Worm (Caenorhabditis elegans) whole organism, midembryonic: Measurements from ENCODE around the gene erd-2.2.

Experiments used
- T22C8.4 ChIP-seq: fragments of 200-800 bp; sonication (Bioruptor generic); IDR thresholded peaks from 2 replicates; pipeline ENCODE4 v1.3.6; 2022; ENCODE audit warnings: missing genetic modification characterization, missing compliant biosample characterization
- flt-1 ChIP-seq: fragments of 200-800 bp; sonication (Bioruptor generic); IDR thresholded peaks from 2 replicates; pipeline ENCODE4 v1.3.6; 2022; ENCODE audit warnings: missing genetic modification characterization, missing compliant biosample characterization
- klf-2 ChIP-seq: fragments of 200-800 bp; sonication (Bioruptor generic); conservative IDR thresholded peaks from 2 replicates; pipeline ENCODE4 v1.3.6; 2022; ENCODE audit warnings: missing genetic modification reagents, missing genetic modification characterization, missing compliant biosample characterization
- med-1 ChIP-seq: sonication (generic microtip); optimal IDR thresholded peaks from 2 replicates; lab custom pipeline; 2017; ENCODE audit warnings: missing genetic modification characterization, mild to moderate bottlenecking, missing compliant biosample characterization, antibody characterized with exemption, missing genetic modification reagents; ENCODE audit not compliant: insufficient read depth
- ref-1 ChIP-seq: fragments of 200-800 bp; sonication (Bioruptor generic); conservative IDR thresholded peaks from 2 replicates; pipeline ENCODE4 v1.3.6; 2022; ENCODE audit warnings: missing genetic modification reagents, missing genetic modification characterization, missing compliant biosample characterization
- ztf-23 ChIP-seq: fragments of 200-800 bp; sonication (Bioruptor generic); IDR thresholded peaks from 2 replicates; pipeline ENCODE4 v1.3.6; 2022; ENCODE audit warnings: missing genetic modification reagents, missing genetic modification characterization, missing compliant biosample characterization
- ztf-29 ChIP-seq: fragments of 200-800 bp; sonication (Bioruptor generic); IDR thresholded peaks from 2 replicates; pipeline ENCODE4 v1.3.6; 2022; ENCODE audit warnings: missing genetic modification reagents, missing genetic modification characterization, missing compliant biosample characterization

ce11 chrIII:5876140-5876675 lies 30.6 kb upstream of the erd-2.2 start, which contains the start of gene aldo-2:
- no peak for TF ChIP-seq klf-2 (GFP tag; lab: Robert Waterston, UW)
- TF ChIP-seq ref-1 (GFP tag; lab: Robert Waterston, UW) = no peak
- TF ChIP-seq ztf-29 = no peak
- no peak for TF ChIP-seq T22C8.4
- no peak for TF ChIP-seq med-1 (GFP tag; lab: Kevin White, UChicago)
- TF ChIP-seq ztf-23 (GFP tag; lab: Robert Waterston, UW) = no peak
- TF ChIP-seq flt-1 (GFP tag; lab: Robert Waterston, UW) = no peak
